Fruit fly (Drosophila melanogaster): ENCODE results near the gene Cyp318a1.

DNA sequence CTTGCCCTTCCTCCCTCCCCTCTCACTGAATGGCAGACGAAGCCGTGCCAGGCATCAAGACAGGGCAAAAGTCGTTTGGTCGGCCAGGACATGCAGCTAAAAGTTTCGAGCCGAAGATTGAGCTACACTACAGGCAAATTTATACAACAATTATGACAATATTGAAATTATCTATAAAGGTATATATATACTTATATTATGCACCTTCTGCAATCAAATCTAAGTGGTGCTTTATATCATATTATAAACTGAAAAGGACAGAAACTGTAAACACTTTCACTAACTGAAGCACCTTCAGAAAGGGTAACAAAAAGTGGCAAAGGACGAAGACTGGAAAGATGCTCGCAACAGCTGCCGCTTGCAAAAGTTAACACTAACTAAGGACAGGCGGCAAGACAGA, 43.8 kb downstream of the Cyp318a1 start:
- TF ChIP-seq toe (GFP tag; optimal IDR thresholded peaks at IDR 0.05): no peak
- no peak for TF ChIP-seq CG33017 (tag; optimal IDR thresholded peaks at IDR 0.05)
